Fruit fly (Drosophila melanogaster): ENCODE results near the gene Idh3b.

DNA sequence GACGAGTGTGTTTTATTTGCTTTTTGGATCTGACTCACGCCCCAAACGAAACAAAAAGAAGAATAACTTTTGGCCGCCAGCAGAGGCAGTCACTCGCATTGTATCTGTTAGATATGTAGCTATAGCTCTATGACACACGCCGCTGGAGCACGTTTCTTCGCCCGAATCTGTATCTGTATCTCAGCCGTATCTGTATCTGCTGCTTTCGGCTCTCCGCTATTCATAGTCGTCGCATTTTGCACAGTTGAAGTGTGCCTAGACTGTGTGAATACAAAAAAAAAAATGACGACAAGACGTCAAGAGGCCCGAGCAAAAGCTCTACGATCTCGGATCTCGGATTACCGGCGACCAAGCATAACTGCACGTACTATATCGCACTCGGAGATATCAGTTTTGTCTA, 27.5 kb upstream of the Idh3b start:
- TF ChIP-seq cyc (GFP tag; optimal IDR thresholded peaks at IDR 0.05) (no peak), Sox102F (GFP tag; optimal IDR thresholded peaks at IDR 0.05) (no peak), Lpt (GFP tag; optimal IDR thresholded peaks at IDR 0.05) (no peak), Gug (GFP tag; IDR thresholded peaks at IDR 0.05) (no peak), OdsH (GFP tag; optimal IDR thresholded peaks at IDR 0.05) (no peak), pdm3 (GFP tag; optimal IDR thresholded peaks at IDR 0.05) (no peak), CG34406 (GFP tag; optimal IDR thresholded peaks at IDR 0.05) (no peak), esn (GFP tag; optimal IDR thresholded peaks at IDR 0.05) (no peak), CG10669 (GFP tag; optimal IDR thresholded peaks at IDR 0.05) (no peak), CG8319 (GFP tag; optimal IDR thresholded peaks at IDR 0.05) (no peak)
